Worm (Caenorhabditis elegans) whole organism, late embryonic: Measurements from ENCODE around the gene iglr-1.

ENCODE experiments used
- K02D7.2 ChIP-seq: sonication (generic microtip); optimal IDR thresholded peaks from 2 replicates; lab custom pipeline; 2017; ENCODE audit warnings: mild to moderate bottlenecking, missing genetic modification characterization, missing compliant biosample characterization
- K09A11.1 ChIP-seq: sonication (generic microtip); optimal IDR thresholded peaks from 2 replicates; lab custom pipeline; 2017; ENCODE audit warnings: antibody characterized with exemption, mild to moderate bottlenecking, missing genetic modification characterization, missing compliant biosample characterization; ENCODE audit not compliant: insufficient read depth
- ahr-1 ChIP-seq: sonication (generic microtip); optimal IDR thresholded peaks from 2 replicates; lab custom pipeline; 2016; ENCODE audit warnings: missing genetic modification characterization, missing compliant biosample characterization
- ama-1 ChIP-seq: fragments of 150-350 bp; optimal IDR thresholded peaks from 2 replicates; lab custom pipeline; 2014
- ceh-14 ChIP-seq: sonication (generic microtip); optimal IDR thresholded peaks from 2 replicates; lab custom pipeline; 2016; ENCODE audit warnings: missing genotype, missing genetic modification characterization, missing compliant biosample characterization
- ceh-18 ChIP-seq: sonication (generic microtip); optimal IDR thresholded peaks from 2 replicates; lab custom pipeline; 2016; ENCODE audit warnings: missing genetic modification characterization, missing compliant biosample characterization
- ceh-22 ChIP-seq: sonication (generic microtip); optimal IDR thresholded peaks from 2 replicates; lab custom pipeline; 2017; ENCODE audit warnings: missing biosample characterization, missing genetic modification characterization
- ceh-31 ChIP-seq: sonication (generic microtip); optimal IDR thresholded peaks from 2 replicates; lab custom pipeline; 2016; ENCODE audit warnings: missing genetic modification characterization, missing compliant biosample characterization
- ceh-34 ChIP-seq: sonication (generic microtip); optimal IDR thresholded peaks from 2 replicates; lab custom pipeline; 2016; ENCODE audit warnings: mild to moderate bottlenecking, missing genetic modification characterization, missing compliant biosample characterization
- ceh-48 ChIP-seq: sonication (generic microtip); optimal IDR thresholded peaks from 2 replicates; lab custom pipeline; 2016; ENCODE audit warnings: missing genetic modification characterization, inconsistent platforms, missing compliant biosample characterization
- ceh-6 ChIP-seq: fragments of 200-800 bp; sonication (Bioruptor generic); optimal IDR thresholded peaks from 2 replicates; lab custom pipeline; 2018; ENCODE audit warnings: mild to moderate bottlenecking, missing genetic modification characterization, missing compliant biosample characterization
- ceh-9 ChIP-seq: sonication (generic microtip); optimal IDR thresholded peaks from 2 replicates; lab custom pipeline; 2016; ENCODE audit warnings: mild to moderate bottlenecking, missing genetic modification characterization, inconsistent platforms, missing compliant biosample characterization
- dve-1 ChIP-seq: sonication (generic microtip); optimal IDR thresholded peaks from 2 replicates; lab custom pipeline; 2017; ENCODE audit warnings: antibody characterized with exemption, mild to moderate bottlenecking, missing genetic modification characterization, missing compliant biosample characterization
- ets-4 ChIP-seq: sonication (generic microtip); optimal IDR thresholded peaks from 2 replicates; lab custom pipeline; 2016; ENCODE audit warnings: missing genetic modification characterization, missing compliant biosample characterization
- fax-1 ChIP-seq: sonication (generic microtip); optimal IDR thresholded peaks from 2 replicates; lab custom pipeline; 2016; ENCODE audit warnings: missing genotype, missing genetic modification characterization, missing compliant biosample characterization
- fkh-6 ChIP-seq: sonication (generic microtip); optimal IDR thresholded peaks from 2 replicates; lab custom pipeline; 2016; ENCODE audit warnings: missing genetic modification characterization, missing compliant biosample characterization
- gmeb-2 ChIP-seq: sonication (generic microtip); optimal IDR thresholded peaks from 2 replicates; lab custom pipeline; 2016; ENCODE audit warnings: missing genetic modification characterization, inconsistent platforms, missing compliant biosample characterization
- hlh-13 ChIP-seq: fragments of 200-800 bp; sonication (Bioruptor generic); optimal IDR thresholded peaks from 2 replicates; lab custom pipeline; 2018; ENCODE audit warnings: mild to moderate bottlenecking, missing genetic modification characterization, missing compliant biosample characterization
- hlh-30 ChIP-seq: sonication (generic microtip); optimal IDR thresholded peaks from 2 replicates; lab custom pipeline; 2017; ENCODE audit warnings: antibody characterized with exemption, missing genetic modification characterization, missing compliant biosample characterization; ENCODE audit not compliant: insufficient read depth
- hlh-8 ChIP-seq: sonication (generic microtip); optimal IDR thresholded peaks from 2 replicates; lab custom pipeline; 2016; ENCODE audit warnings: missing genotype, missing genetic modification characterization, missing compliant biosample characterization
- lin-11 ChIP-seq: fragments of 200-800 bp; sonication (Bioruptor generic); optimal IDR thresholded peaks from 2 replicates; lab custom pipeline; 2018; ENCODE audit warnings: mild to moderate bottlenecking, missing genetic modification characterization, missing compliant biosample characterization
- nfya-1 ChIP-seq: sonication (generic microtip); optimal IDR thresholded peaks from 2 replicates; lab custom pipeline; 2017; ENCODE audit warnings: missing genetic modification characterization, mild to moderate bottlenecking, missing compliant biosample characterization, antibody characterized with exemption, moderate library complexity
- nhr-232 ChIP-seq: sonication (generic microtip); optimal IDR thresholded peaks from 2 replicates; lab custom pipeline; 2016; ENCODE audit warnings: missing genetic modification characterization, missing compliant biosample characterization
- npax-4 ChIP-seq: sonication (generic microtip); optimal IDR thresholded peaks from 2 replicates; lab custom pipeline; 2016; ENCODE audit warnings: missing genetic modification characterization, missing compliant biosample characterization
- odd-2 ChIP-seq: sonication (generic microtip); optimal IDR thresholded peaks from 2 replicates; lab custom pipeline; 2017; ENCODE audit warnings: antibody characterized with exemption, mild to moderate bottlenecking, missing genetic modification characterization, missing compliant biosample characterization
- pat-9 ChIP-seq: fragments of 200-800 bp; sonication (Bioruptor generic); optimal IDR thresholded peaks from 2 replicates; lab custom pipeline; 2018; ENCODE audit warnings: mild to moderate bottlenecking, missing genetic modification characterization, moderate library complexity, missing compliant biosample characterization
- pax-1 ChIP-seq: fragments of 150-350 bp; optimal IDR thresholded peaks from 2 replicates; lab custom pipeline; 2014; ENCODE audit warnings: missing biosample characterization, missing genetic modification characterization
- pha-2 ChIP-seq: sonication (generic microtip); optimal IDR thresholded peaks from 2 replicates; lab custom pipeline; 2017; ENCODE audit warnings: mild to moderate bottlenecking, missing genetic modification characterization, missing compliant biosample characterization
- pha-4 ChIP-seq: fragments of 150-350 bp; optimal IDR thresholded peaks from 2 replicates; lab custom pipeline; 2018; ENCODE audit warnings: missing biosample characterization, missing genetic modification reagents, missing genetic modification characterization
- ref-2 ChIP-seq: sonication (generic microtip); optimal IDR thresholded peaks from 2 replicates; lab custom pipeline; 2016; ENCODE audit warnings: missing genetic modification characterization, missing compliant biosample characterization
- sdc-2 ChIP-seq: sonication (generic microtip); optimal IDR thresholded peaks from 2 replicates; lab custom pipeline; 2016; ENCODE audit warnings: missing genotype, missing genetic modification characterization, missing compliant biosample characterization
- tbx-2 ChIP-seq: sonication (generic microtip); optimal IDR thresholded peaks from 2 replicates; lab custom pipeline; 2016; ENCODE audit warnings: missing genetic modification characterization, missing compliant biosample characterization
- tbx-7 ChIP-seq: sonication (generic microtip); optimal IDR thresholded peaks from 2 replicates; lab custom pipeline; 2016; ENCODE audit warnings: missing genotype, missing genetic modification characterization, missing compliant biosample characterization
- unc-3 ChIP-seq, 2 experiments: fragments of 200-800 bp in 1 of 2; sonication (Bioruptor generic) in 1 of 2; sonication (generic microtip) in 1 of 2; conservative IDR thresholded peaks in 1 of 2; optimal IDR thresholded peaks in 1 of 2; 2 replicates each; pipeline versions ENCODE4 v1.3.6 to Lab custom; 2016 to 2022; ENCODE audit warnings: missing compliant biosample characterization in 2 of 2, missing genetic modification characterization in 2 of 2, missing genetic modification reagents in 1 of 2
- unc-42 ChIP-seq: sonication (generic microtip); optimal IDR thresholded peaks from 2 replicates; lab custom pipeline; 2016; ENCODE audit warnings: missing genotype, missing genetic modification characterization, missing compliant biosample characterization
- unc-55 ChIP-seq: sonication (generic microtip); optimal IDR thresholded peaks from 2 replicates; lab custom pipeline; 2017; ENCODE audit warnings: missing biosample characterization, missing genetic modification reagents, missing genetic modification characterization
- unc-86 ChIP-seq: sonication (generic microtip); optimal IDR thresholded peaks from 2 replicates; lab custom pipeline; 2016; ENCODE audit warnings: missing genetic modification characterization, missing compliant biosample characterization

iglr-1 gene

DNA sequence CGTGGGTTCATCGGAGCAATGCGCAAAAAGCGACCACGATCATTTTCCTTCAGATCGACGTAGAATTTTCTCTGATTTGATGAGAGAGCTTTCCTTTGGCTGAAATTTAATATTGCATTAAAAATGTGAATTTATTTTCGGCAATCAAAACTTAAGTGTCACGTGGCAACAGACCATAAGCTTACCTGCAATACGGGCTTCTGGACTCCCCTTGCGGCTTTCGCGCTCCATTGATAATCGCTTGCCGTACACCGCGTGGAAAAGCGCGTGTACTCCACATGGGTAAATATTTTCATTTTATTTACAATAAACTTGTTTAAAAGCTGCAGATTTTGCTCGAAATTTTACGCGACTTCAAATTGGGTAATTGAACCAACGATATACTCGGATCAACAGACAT is 8.7 kb downstream of the iglr-1 start, which contains the start of gene plp-2:
Gene plp-2, minus strand, starts transcription at position 280 of the 400 bp plus-strand sequence.
- TF ChIP-seq pha-2 (tag; lab: Kevin White, UChicago) (no peak), fkh-6 (tag; lab: Kevin White, UChicago) (no peak), pax-1 (peak; percentile 38), ets-4 (no peak), hlh-30 (peak; percentile 30)

DNA sequence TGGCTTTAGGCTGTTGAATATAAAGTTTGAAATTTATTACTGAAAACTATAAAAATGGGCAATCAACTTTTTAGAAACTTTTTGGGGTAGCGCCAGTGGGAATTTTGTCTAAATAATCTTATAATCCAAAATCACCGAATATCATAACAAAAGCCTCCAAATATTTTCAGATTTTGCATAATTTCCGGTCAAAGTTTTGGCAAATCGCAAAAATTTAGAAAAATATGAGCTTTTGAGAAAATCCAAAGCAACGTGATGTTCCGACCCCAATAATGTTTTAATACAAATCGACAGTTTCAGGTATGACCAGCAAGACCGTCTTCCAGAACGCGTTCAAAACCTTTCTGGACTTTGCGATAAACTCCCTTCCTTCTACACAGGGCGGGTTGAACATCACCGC is 11.8 kb downstream of the iglr-1 start, which contains the start of gene emre-1:
Gene emre-1, plus strand, starts transcription at position 301 of the 400 bp plus-strand sequence.
- TF ChIP-seq tbx-7 (no peak), gmeb-2 (tag; lab: Kevin White, UChicago) (no peak), hlh-8 (no peak), nhr-232 (no peak), sdc-2 (tag; lab: Kevin White, UChicago) (no peak), ama-1 (lab: Kevin White, UChicago) (no peak), ceh-9 (tag; lab: Kevin White, UChicago) (no peak), unc-3 (GFP tag; conservative IDR thresholded peaks at IDR 0.05; lab: Robert Waterston, UW) (no peak), unc-3 (tag; optimal IDR thresholded peaks at IDR 0.05; lab: Kevin White, UChicago) (no peak), ceh-48 (tag; lab: Kevin White, UChicago) (no peak), fax-1 (tag; lab: Kevin White, UChicago) (no peak), ahr-1 (tag; lab: Kevin White, UChicago) (no peak), K02D7.2 (tag; lab: Kevin White, UChicago) (no peak), unc-86 (tag; lab: Kevin White, UChicago) (no peak), ceh-22 (tag; lab: Kevin White, UChicago) (no peak), pha-4 (tag; lab: Kevin White, UChicago) (no peak), pat-9 (tag; lab: Kevin White, UChicago) (no peak), npax-4 (tag; lab: Kevin White, UChicago) (no peak), unc-55 (GFP tag; lab: Kevin White, UChicago) (no peak), ceh-14 (tag; lab: Kevin White, UChicago) (no peak), odd-2 (no peak)
- TF ChIP-seq, all 69 proteins: peak for 0

DNA sequence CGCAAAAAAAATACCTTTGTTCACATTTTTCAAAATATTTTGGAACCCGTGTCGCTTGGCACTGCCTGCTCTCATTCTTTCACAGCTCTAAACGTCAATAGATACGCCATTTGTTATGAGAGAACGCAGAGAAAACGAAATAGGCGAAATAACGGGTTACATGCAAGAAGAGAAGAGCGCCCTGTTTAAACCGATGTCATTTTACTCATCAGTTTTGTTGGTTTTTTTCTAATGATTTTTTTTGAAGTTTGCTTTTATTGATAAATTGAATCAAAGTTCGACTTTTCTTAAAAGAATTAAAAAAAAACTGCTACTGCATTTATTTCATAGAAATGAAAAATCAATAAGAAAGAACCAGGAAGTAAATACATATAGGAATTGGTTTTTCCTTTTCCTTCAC is 12.4 kb downstream of the iglr-1 start:
- TF ChIP-seq ahr-1 (tag; lab: Kevin White, UChicago) (no peak), unc-86 (tag; lab: Kevin White, UChicago) (no peak), nfya-1 (tag; lab: Kevin White, UChicago) (peak; percentile 3)

- no peak for TF ChIP-seq fax-1 (tag; lab: Kevin White, UChicago)
- TF ChIP-seq ceh-6 (GFP tag; lab: Kevin White, UChicago), result no peak
- TF ChIP-seq lin-11 (tag; lab: Kevin White, UChicago), result no peak
- peak; percentile 81 for TF ChIP-seq unc-42 (tag; lab: Kevin White, UChicago)
Measured at ce11 chrX:14976840-14977534, 14.2 kb downstream of the iglr-1 start.

ce11 chrX:14975467-14976167 is 15.6 kb downstream of the iglr-1 start, which contains the start of gene F20D1.3:
TSS of gene F20D1.3 (plus strand) at chrX:14976117.
- TF ChIP-seq hlh-13 (peak; percentile 28), fax-1 (tag; lab: Kevin White, UChicago) (no peak), unc-55 (GFP tag; lab: Kevin White, UChicago) (peak; percentile 61), dve-1 (peak; percentile 18), unc-86 (tag; lab: Kevin White, UChicago) (no peak), ceh-31 (tag; lab: Kevin White, UChicago) (peak; percentile 71), ceh-14 (tag; lab: Kevin White, UChicago) (no peak), tbx-2 (tag; lab: Kevin White, UChicago) (peak; percentile 53), ceh-48 (tag; lab: Kevin White, UChicago) (peak; percentile 50), ceh-34 (no peak), nfya-1 (tag; lab: Kevin White, UChicago) (peak; percentile 25), K09A11.1 (tag; lab: Kevin White, UChicago) (no peak), ceh-18 (peak; percentile 53), ref-2 (tag; lab: Kevin White, UChicago) (peak; percentile 67), unc-42 (tag; lab: Kevin White, UChicago) (peak; percentile 84)
- TF ChIP-seq, all 69 proteins: peak for 10
